Fruit fly (Drosophila melanogaster) Kc167 (cell line): Measurements from ENCODE around the gene Raf.

Source experiments
- Sin3A ChIP-seq: fragments of >200 bp; optimal IDR thresholded peaks from 2 replicates; lab custom pipeline; 2018; ENCODE audit warnings: missing external identifiers
- h ChIP-seq: fragments of >200 bp; optimal IDR thresholded peaks from 3 replicates; lab custom pipeline; 2018; ENCODE audit warnings: missing external identifiers
- insv ChIP-seq: fragments of >200 bp; optimal IDR thresholded peaks from 3 replicates; lab custom pipeline; 2018; ENCODE audit warnings: missing external identifiers
- psq ChIP-seq: fragments of >200 bp; optimal IDR thresholded peaks from 2 replicates; lab custom pipeline; 2017; ENCODE audit warnings: missing external identifiers
- ttk ChIP-seq: sonication (Bioruptor generic); optimal IDR thresholded peaks from 2 replicates; lab custom pipeline; 2017; ENCODE audit warnings: missing external identifiers

dm6 chrX:2334556-2335137, 39.4 kb downstream of the Raf start, which contains the start of gene Ilp6:
- no peak for TF ChIP-seq Sin3A
- TF ChIP-seq psq (lab: Kevin White, UChicago): no peak
- TF ChIP-seq insv (lab: Kevin White, UChicago): no peak
- no peak for TF ChIP-seq ttk (lab: Kevin White, UChicago)
- TF ChIP-seq h (lab: Kevin White, UChicago): no peak
